Worm (Caenorhabditis elegans): ENCODE data around the gene T09A5.4.

- TF ChIP-seq nhr-10 (tag; optimal IDR thresholded peaks at IDR 0.05) (no peak), nhr-28 (tag; optimal IDR thresholded peaks at IDR 0.05) (no peak), nhr-237 (tag; optimal IDR thresholded peaks at IDR 0.05) (no peak)
Observed at ce11 chrII:7845571-7846236, at the start of gene T09A5.4.
